Worm (Caenorhabditis elegans): ENCODE data around the gene snpc-3.1.

- no peak for TF ChIP-seq elt-1 (tag; optimal IDR thresholded peaks at IDR 0.05; ENCODE audit: borderline replicate concordance, insufficient read depth)
- no peak for TF ChIP-seq ztf-11 (tag; optimal IDR thresholded peaks at IDR 0.05)
- TF ChIP-seq ceh-39 (tag; optimal IDR thresholded peaks at IDR 0.05): no peak
- peak; percentile 9 for TF ChIP-seq M03D4.4 (tag; optimal IDR thresholded peaks at IDR 0.05)
- TF ChIP-seq unc-62 (GFP tag; optimal IDR thresholded peaks at IDR 0.05): peak; percentile 84
- no peak for TF ChIP-seq lin-13 (tag; optimal IDR thresholded peaks at IDR 0.05)
- no peak for TF ChIP-seq elt-3 (tag; optimal IDR thresholded peaks at IDR 0.05)
- TF ChIP-seq mab-5 (tag; optimal IDR thresholded peaks at IDR 0.05): no peak
- no peak for TF ChIP-seq snpc-4 (tag; optimal IDR thresholded peaks at IDR 0.05)
These were observed 40.8 kb upstream of the snpc-3.1 start for ce11 chrIV:5526711-5527383.
